Fruit fly (Drosophila melanogaster): ENCODE results near the gene dnk.

Gene dnk

DNA sequence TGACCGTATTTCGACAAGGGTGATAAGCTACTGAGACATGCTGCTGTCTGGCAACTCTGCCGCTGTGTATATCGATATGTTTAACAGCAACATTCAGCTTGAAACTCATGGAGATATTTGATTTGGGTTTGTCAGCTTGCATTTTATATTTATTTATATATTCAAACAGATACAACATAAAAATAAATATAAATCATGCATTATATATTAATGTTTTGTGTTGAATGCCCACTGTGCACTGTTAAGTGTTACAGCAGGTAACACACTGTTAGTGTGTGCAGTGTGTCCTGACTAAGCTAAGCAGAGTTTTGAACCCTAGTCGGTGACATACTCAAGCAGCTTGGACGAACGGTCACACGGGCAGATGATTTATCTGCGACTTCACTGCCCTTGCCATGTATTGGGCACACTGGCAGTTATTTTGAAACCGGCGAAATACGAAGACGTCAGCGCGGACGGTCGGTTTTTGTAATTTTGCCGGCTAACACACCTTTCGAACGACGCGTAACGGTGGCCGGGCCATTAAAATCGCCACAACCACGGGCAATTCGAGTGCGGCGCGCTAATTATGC is 2.9 kb downstream of the dnk start, which contains the start of the genes snRNP-U1-C and gukh (continued):
- TF ChIP-seq CG17328 (GFP tag; IDR thresholded peaks at IDR 0.05): peak; percentile 89
- peak in 1 of 2 experiments; percentile 46 for TF ChIP-seq Eip74EF (GFP tag; optimal IDR thresholded peaks at IDR 0.05)
- TF ChIP-seq CG3281 (GFP tag; optimal IDR thresholded peaks at IDR 0.05): peak; percentile 75
- TF ChIP-seq nau (GFP tag; optimal IDR thresholded peaks at IDR 0.05): peak; percentile 35
- TF ChIP-seq E2f1 (GFP tag; IDR thresholded peaks at IDR 0.05): peak; percentile 78
- peak; percentile 67 for TF ChIP-seq MESR4 (GFP tag; optimal IDR thresholded peaks at IDR 0.05)
- TF ChIP-seq kah (GFP tag; optimal IDR thresholded peaks at IDR 0.05): no peak
- TF ChIP-seq CG9817 (tag; optimal IDR thresholded peaks at IDR 0.05): peak; percentile 89
- TF ChIP-seq CG10462 (GFP tag; optimal IDR thresholded peaks at IDR 0.05): peak; percentile 26
- TF ChIP-seq Xbp1 (GFP tag; optimal IDR thresholded peaks at IDR 0.05): peak; percentile 87
- TF ChIP-seq Poxn (GFP tag; IDR thresholded peaks at IDR 0.05): peak; percentile 35
- TF ChIP-seq CG9932 (GFP tag; IDR thresholded peaks at IDR 0.05): peak; percentile 94
- peak; percentile 57 for TF ChIP-seq CG15011 (GFP tag; optimal IDR thresholded peaks at IDR 0.05)
- peak; percentile 35 for TF ChIP-seq shn (GFP tag; optimal IDR thresholded peaks at IDR 0.05)
- TF ChIP-seq CG4424 (GFP tag; optimal IDR thresholded peaks at IDR 0.05): peak; percentile 76
- TF ChIP-seq CG10543 (GFP tag; optimal IDR thresholded peaks at IDR 0.05): peak; percentile 71
- TF ChIP-seq tx (GFP tag; optimal IDR thresholded peaks at IDR 0.05): peak; percentile 2
- TF ChIP-seq Sox100B (GFP tag; optimal IDR thresholded peaks at IDR 0.05): peak; percentile 52
- TF ChIP-seq Ptx1 (GFP tag; IDR thresholded peaks at IDR 0.05): peak; percentile 85
- peak; percentile 62 for TF ChIP-seq corto (GFP tag; optimal IDR thresholded peaks at IDR 0.05)
- TF ChIP-seq CG14441 (GFP tag; IDR thresholded peaks at IDR 0.05): peak; percentile 79
- TF ChIP-seq Dref (GFP tag; IDR thresholded peaks at IDR 0.05): peak; percentile 74
- peak in 1 of 3 experiments; percentile 70 for TF ChIP-seq Stat92E (GFP tag; optimal IDR thresholded peaks at IDR 0.05)
- peak; percentile 62 for TF ChIP-seq Gug (GFP tag; IDR thresholded peaks at IDR 0.05)
- TF ChIP-seq CG11723 (GFP tag; optimal IDR thresholded peaks at IDR 0.05): peak; percentile 65
- TF ChIP-seq luna (GFP tag; optimal IDR thresholded peaks at IDR 0.05): no peak
- TF ChIP-seq Tbp (GFP tag; optimal IDR thresholded peaks at IDR 0.05): no peak
- no peak for TF ChIP-seq h (optimal IDR thresholded peaks at IDR 0.05)
- TF ChIP-seq so (GFP tag; IDR thresholded peaks at IDR 0.05): peak; percentile 87
- peak; percentile 54; the same call in 1 of the 3 replicates for TF ChIP-seq B-H1 (GFP tag; IDR thresholded peaks at IDR 0.05)
- TF ChIP-seq cwo (GFP tag; optimal IDR thresholded peaks at IDR 0.05): peak; percentile 66
- peak; percentile 69 for TF ChIP-seq CG18476 (GFP tag; optimal IDR thresholded peaks at IDR 0.05)
- TF ChIP-seq CG2678 (tag; optimal IDR thresholded peaks at IDR 0.05): peak; percentile 82
- no peak for TF ChIP-seq ERR (GFP tag; optimal IDR thresholded peaks at IDR 0.05)
- TF ChIP-seq usp (GFP tag; optimal IDR thresholded peaks at IDR 0.05): no peak
- no peak for TF ChIP-seq CG1832 (GFP tag; optimal IDR thresholded peaks at IDR 0.05)
- no peak for TF ChIP-seq Dfd (GFP tag; optimal IDR thresholded peaks at IDR 0.05)
- peak; percentile 78 for TF ChIP-seq CG12299 (tag; optimal IDR thresholded peaks at IDR 0.05)
- TF ChIP-seq Trl (optimal IDR thresholded peaks at IDR 0.05): no peak
- no peak for TF ChIP-seq Trl (GFP tag; optimal IDR thresholded peaks at IDR 0.05)
- peak; percentile 25 for TF ChIP-seq CG4854 (GFP tag; optimal IDR thresholded peaks at IDR 0.05)
- peak; percentile 40 to 84 for TF ChIP-seq dpn (GFP tag; optimal IDR thresholded peaks at IDR 0.05)
- TF ChIP-seq CG1024 (GFP tag; IDR thresholded peaks at IDR 0.05): peak; percentile 29; the same call in 1 of the 2 replicates
- TF ChIP-seq Atf-2 (GFP tag; optimal IDR thresholded peaks at IDR 0.05): no peak
- peak; percentile 6 for TF ChIP-seq HLHmδ (GFP tag; optimal IDR thresholded peaks at IDR 0.05)
- no peak for TF ChIP-seq CG6254 (GFP tag; optimal IDR thresholded peaks at IDR 0.05)
- peak; percentile 47 for TF ChIP-seq kay (GFP tag; optimal IDR thresholded peaks at IDR 0.05)
- no peak for TF ChIP-seq CG8089 (GFP tag; optimal IDR thresholded peaks at IDR 0.05)
- peak; percentile 87 for TF ChIP-seq seq (GFP tag; IDR thresholded peaks at IDR 0.05)
- TF ChIP-seq sd (tag; optimal IDR thresholded peaks at IDR 0.05): peak; percentile 66
- no peak for TF ChIP-seq cg (GFP tag; optimal IDR thresholded peaks at IDR 0.05)

Data from whole organism, embryonic.